Fruit fly (Drosophila melanogaster) whole organism, embryonic: Measurements from ENCODE around the gene CG5013.

Experiments used
- CG11398 ChIP-seq: fragments of 200-800 bp; sonication (Bioruptor generic); optimal IDR thresholded peaks from 2 replicates; lab custom pipeline; 2016; ENCODE audit warnings: missing biosample characterization, missing genetic modification characterization
- CG12769 ChIP-seq: fragments of 200-800 bp; sonication (Bioruptor generic); optimal IDR thresholded peaks from 2 replicates; lab custom pipeline; 2019; ENCODE audit warnings: missing biosample characterization, mild to moderate bottlenecking, missing genetic modification characterization, moderate library complexity
- CG14014 ChIP-seq: fragments of 200-800 bp; sonication (Bioruptor generic); IDR thresholded peaks from 2 replicates; pipeline ENCODE4 v1.3.6; 2022; ENCODE audit warnings: missing biosample characterization, missing genetic modification characterization
- CG14965 ChIP-seq: fragments of 200-800 bp; sonication (Bioruptor generic); optimal IDR thresholded peaks from 2 replicates; lab custom pipeline; 2016; ENCODE audit warnings: missing biosample characterization, missing genetic modification characterization, borderline replicate concordance
- CG15479 ChIP-seq: fragments of 200-800 bp; sonication (Bioruptor generic); optimal IDR thresholded peaks from 3 replicates; lab custom pipeline; 2019; ENCODE audit warnings: missing biosample characterization, mild to moderate bottlenecking, missing genetic modification characterization, moderate library complexity
- CG15514 ChIP-seq: fragments of 200-800 bp; sonication (Bioruptor generic); optimal IDR thresholded peaks from 3 replicates; lab custom pipeline; 2017; ENCODE audit warnings: missing biosample characterization, missing genetic modification characterization, mild to moderate bottlenecking, moderate library complexity, missing genetic modification reagents
- CG15601 ChIP-seq: fragments of 200-800 bp; sonication (Bioruptor generic); optimal IDR thresholded peaks from 3 replicates; lab custom pipeline; 2019; ENCODE audit warnings: missing biosample characterization, mild to moderate bottlenecking, missing genetic modification characterization, moderate library complexity
- CG16815 ChIP-seq: fragments of 200-800 bp; sonication (Bioruptor generic); optimal IDR thresholded peaks from 3 replicates; lab custom pipeline; 2017; ENCODE audit warnings: missing biosample characterization, mild to moderate bottlenecking, missing genetic modification characterization
- CG17186 ChIP-seq: fragments of 200-800 bp; sonication (Bioruptor generic); optimal IDR thresholded peaks from 3 replicates; lab custom pipeline; 2017; ENCODE audit warnings: missing biosample characterization, missing genetic modification reagents, missing genetic modification characterization
- CG17802 ChIP-seq: fragments of 200-800 bp; sonication (Bioruptor generic); optimal IDR thresholded peaks from 2 replicates; lab custom pipeline; 2018; ENCODE audit warnings: missing biosample characterization, mild to moderate bottlenecking, missing genetic modification characterization, moderate library complexity
- CG1832 ChIP-seq: fragments of 200-800 bp; sonication (Bioruptor generic); optimal IDR thresholded peaks from 2 replicates; lab custom pipeline; 2017; ENCODE audit warnings: missing biosample characterization, mild to moderate bottlenecking, missing genetic modification characterization, inconsistent platforms
- CG18619 ChIP-seq: fragments of 200-800 bp; sonication (Bioruptor generic); optimal IDR thresholded peaks from 3 replicates; lab custom pipeline; 2017; ENCODE audit warnings: missing biosample characterization, mild to moderate bottlenecking, missing genetic modification characterization
- CG30431 ChIP-seq: fragments of 200-800 bp; sonication (Bioruptor generic); optimal IDR thresholded peaks from 2 replicates; lab custom pipeline; 2017; ENCODE audit warnings: missing biosample characterization, missing genetic modification characterization
- CG3838 ChIP-seq: fragments of 200-800 bp; sonication (Bioruptor generic); optimal IDR thresholded peaks from 3 replicates; lab custom pipeline; 2016; ENCODE audit warnings: missing biosample characterization, missing genetic modification characterization
- CG7556 ChIP-seq: fragments of 200-800 bp; sonication (Bioruptor generic); optimal IDR thresholded peaks from 2 replicates; lab custom pipeline; 2017; ENCODE audit warnings: missing biosample characterization, mild to moderate bottlenecking, missing genetic modification characterization
- CG8290 ChIP-seq, 3 experiments: fragments of 200-800 bp; sonication (Bioruptor generic); optimal IDR thresholded peaks; 2 replicates each; lab custom pipeline; 2016 to 2019; ENCODE audit warnings: missing biosample characterization in 3 of 3, missing genetic modification characterization in 3 of 3, mild to moderate bottlenecking in 2 of 3, moderate library complexity in 1 of 3
- Dek ChIP-seq: fragments of 200-800 bp; sonication (Bioruptor generic); optimal IDR thresholded peaks from 3 replicates; lab custom pipeline; 2019; ENCODE audit warnings: missing biosample characterization, mild to moderate bottlenecking, missing genetic modification characterization, moderate library complexity
- Dref ChIP-seq: fragments of 200-800 bp; sonication (Bioruptor generic); IDR thresholded peaks from 2 replicates; pipeline ENCODE4 v1.3.6; 2022; ENCODE audit warnings: missing biosample characterization, missing genetic modification characterization
- E2f2 ChIP-seq: fragments of 200-800 bp; sonication (Bioruptor generic); IDR thresholded peaks from 2 replicates; pipeline ENCODE4 v1.3.6; 2022; ENCODE audit warnings: missing biosample characterization, missing genetic modification characterization
- ERR ChIP-seq: fragments of 200-800 bp; sonication (Bioruptor generic); optimal IDR thresholded peaks from 2 replicates; lab custom pipeline; 2016; ENCODE audit warnings: missing biosample characterization, missing genetic modification characterization
- Elba2 ChIP-seq: fragments of 200-800 bp; sonication (Bioruptor generic); optimal IDR thresholded peaks from 3 replicates; lab custom pipeline; 2016; ENCODE audit warnings: missing biosample characterization, missing genetic modification characterization
- Neu2 ChIP-seq: fragments of 200-800 bp; sonication (Bioruptor generic); optimal IDR thresholded peaks from 3 replicates; lab custom pipeline; 2016; ENCODE audit warnings: missing biosample characterization, missing genetic modification characterization, borderline replicate concordance
- Sry-δ ChIP-seq: fragments of 200-800 bp; sonication (Bioruptor generic); optimal IDR thresholded peaks from 2 replicates; lab custom pipeline; 2016; ENCODE audit warnings: missing biosample characterization, missing genetic modification characterization
- YL-1 ChIP-seq: fragments of 200-800 bp; sonication (Bioruptor generic); optimal IDR thresholded peaks from 3 replicates; lab custom pipeline; 2017; ENCODE audit warnings: missing biosample characterization, mild to moderate bottlenecking, missing genetic modification characterization
- ac ChIP-seq: fragments of 200-800 bp; sonication (Bioruptor generic); optimal IDR thresholded peaks from 3 replicates; lab custom pipeline; 2017; ENCODE audit warnings: missing biosample characterization, mild to moderate bottlenecking, missing genetic modification characterization
- al ChIP-seq: fragments of 200-800 bp; sonication (Bioruptor generic); IDR thresholded peaks from 2 replicates; pipeline ENCODE4 v1.3.6; 2022; ENCODE audit warnings: missing biosample characterization, missing genetic modification characterization
- ato ChIP-seq: fragments of 200-800 bp; sonication (Bioruptor generic); IDR thresholded peaks from 2 replicates; pipeline ENCODE4 v1.3.6; 2022; ENCODE audit warnings: missing biosample characterization, missing genetic modification characterization; ENCODE audit not compliant: partially characterized antibody
- bsh ChIP-seq, 2 experiments: fragments of 200-800 bp; sonication (Bioruptor generic); optimal IDR thresholded peaks; 2 replicates each; lab custom pipeline; 2017 to 2018; ENCODE audit warnings: mild to moderate bottlenecking in 2 of 2, missing biosample characterization in 2 of 2, missing genetic modification characterization in 2 of 2, moderate library complexity in 1 of 2
- crc ChIP-seq: fragments of 200-800 bp; sonication (Bioruptor generic); optimal IDR thresholded peaks from 2 replicates; lab custom pipeline; 2016; ENCODE audit warnings: missing biosample characterization, missing genetic modification characterization
- dmrt99B ChIP-seq: fragments of 200-800 bp; sonication (Bioruptor generic); optimal IDR thresholded peaks from 2 replicates; lab custom pipeline; 2018; ENCODE audit warnings: missing biosample characterization, mild to moderate bottlenecking, missing genetic modification characterization, moderate library complexity
- en ChIP-seq: fragments of 200-800 bp; sonication (Bioruptor generic); optimal IDR thresholded peaks from 2 replicates; lab custom pipeline; 2016; ENCODE audit warnings: missing biosample characterization, missing genetic modification characterization
- exex ChIP-seq: fragments of 200-800 bp; sonication (Bioruptor generic); optimal IDR thresholded peaks from 4 replicates; lab custom pipeline; 2018; ENCODE audit warnings: missing biosample characterization, mild to moderate bottlenecking, missing genetic modification characterization, moderate library complexity
- ind ChIP-seq: fragments of 200-800 bp; sonication (Bioruptor generic); optimal IDR thresholded peaks from 3 replicates; lab custom pipeline; 2016; ENCODE audit warnings: missing biosample characterization, missing genetic modification characterization
- jigr1 ChIP-seq: fragments of 200-800 bp; sonication (Bioruptor generic); IDR thresholded peaks from 3 replicates; pipeline ENCODE4 v1.3.6; 2022; ENCODE audit warnings: missing biosample characterization, missing genetic modification characterization
- jumu ChIP-seq: fragments of 200-800 bp; sonication (Bioruptor generic); optimal IDR thresholded peaks from 3 replicates; lab custom pipeline; 2016; ENCODE audit warnings: missing biosample characterization, missing genetic modification characterization
- kay ChIP-seq: fragments of 200-800 bp; sonication (Bioruptor generic); optimal IDR thresholded peaks from 2 replicates; lab custom pipeline; 2016; ENCODE audit warnings: missing biosample characterization, missing genetic modification characterization
- lola ChIP-seq, 3 experiments: fragments of >200 bp in 2 of 3; fragments of 200-800 bp in 1 of 3; sonication (Bioruptor generic) in 1 of 3; optimal IDR thresholded peaks; 2 replicates each; lab custom pipeline; 2017 to 2019; ENCODE audit warnings: missing biosample characterization in 3 of 3, missing genetic modification characterization in 3 of 3, mild to moderate bottlenecking in 1 of 3, moderate library complexity in 1 of 3
- mam ChIP-seq: fragments of 200-800 bp; sonication (Bioruptor generic); optimal IDR thresholded peaks from 3 replicates; lab custom pipeline; 2016; ENCODE audit warnings: missing biosample characterization, missing genetic modification characterization
- nau ChIP-seq: fragments of 200-800 bp; sonication (Bioruptor generic); optimal IDR thresholded peaks from 3 replicates; lab custom pipeline; 2017; ENCODE audit warnings: missing biosample characterization, mild to moderate bottlenecking, missing genetic modification characterization, missing genetic modification reagents
- pan ChIP-seq, 4 experiments: fragments of >200 bp in 3 of 4; fragments of 200-800 bp in 1 of 4; sonication (Bioruptor generic) in 1 of 4; optimal IDR thresholded peaks in 3 of 4; IDR thresholded peaks in 1 of 4; 2 replicates each; pipeline versions ENCODE4 v1.3.6 to Lab custom; 2017 to 2022; ENCODE audit warnings: missing biosample characterization in 2 of 4, missing genetic modification characterization in 2 of 4, mixed read lengths in 1 of 4
- rib ChIP-seq: fragments of 200-800 bp; sonication (Bioruptor generic); IDR thresholded peaks from 2 replicates; pipeline ENCODE4 v1.3.6; 2022; ENCODE audit warnings: missing biosample characterization, missing genetic modification characterization
- row ChIP-seq: fragments of 200-800 bp; sonication (Bioruptor generic); IDR thresholded peaks from 3 replicates; pipeline ENCODE4 v1.3.6; 2022; ENCODE audit warnings: missing biosample characterization, missing genetic modification characterization
- sc ChIP-seq, 3 experiments: fragments of >200 bp in 2 of 3; fragments of 200-800 bp in 1 of 3; sonication (Bioruptor generic) in 1 of 3; optimal IDR thresholded peaks; 2 replicates in 2 of 3; 3 replicates in 1 of 3; lab custom pipeline; 2017; ENCODE audit warnings: mild to moderate bottlenecking in 1 of 3, missing biosample characterization in 1 of 3, missing genetic modification characterization in 1 of 3, missing genetic modification reagents in 1 of 3
- sima ChIP-seq: fragments of 200-800 bp; sonication (Bioruptor generic); optimal IDR thresholded peaks from 2 replicates; lab custom pipeline; 2016; ENCODE audit warnings: missing biosample characterization, missing genetic modification characterization
- tio ChIP-seq: fragments of 200-800 bp; sonication (Bioruptor generic); optimal IDR thresholded peaks from 2 replicates; lab custom pipeline; 2017; ENCODE audit warnings: missing biosample characterization, missing genetic modification characterization, inconsistent platforms
- ttk ChIP-seq: fragments of 200-800 bp; sonication (Bioruptor generic); IDR thresholded peaks from 2 replicates; pipeline ENCODE4 v2.1.2; 2022; ENCODE audit warnings: missing biosample characterization, missing genetic modification characterization
- wdn ChIP-seq: fragments of 200-800 bp; sonication (Bioruptor generic); IDR thresholded peaks from 2 replicates; pipeline ENCODE4 v1.3.6; 2022; ENCODE audit warnings: missing biosample characterization, missing genetic modification characterization

CG5013 gene

DNA sequence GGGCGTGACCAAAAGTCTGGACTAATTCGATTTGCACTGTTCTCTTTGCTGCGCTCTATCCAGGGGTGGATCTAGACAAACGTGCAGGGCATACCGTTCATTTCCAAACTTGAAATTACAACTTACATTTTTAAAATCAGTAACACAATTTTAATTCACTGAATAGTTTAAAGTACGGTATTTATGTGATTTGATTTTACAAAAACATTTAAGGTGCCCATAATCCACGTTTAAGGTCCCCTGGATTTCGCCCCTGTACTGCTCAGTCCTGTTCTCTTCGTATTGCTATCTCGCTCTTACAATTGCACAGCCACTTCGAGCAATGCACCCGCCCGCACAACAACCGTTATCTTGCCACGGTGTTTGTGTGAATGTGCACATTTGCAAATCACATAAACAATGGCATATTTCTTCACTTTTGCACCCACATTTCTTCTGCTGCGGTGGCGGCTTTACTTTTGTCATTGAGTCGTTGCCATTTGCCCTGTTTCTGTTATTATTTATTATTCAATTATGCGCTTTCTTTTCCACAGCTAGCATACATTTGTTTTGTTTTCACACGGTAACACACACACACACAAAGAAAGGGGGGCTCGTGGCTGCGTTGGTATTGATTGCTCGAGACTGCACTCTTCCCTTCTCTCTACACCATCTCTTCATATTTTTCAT, 48.3 kb downstream of the CG5013 start (continued):
- TF ChIP-seq sc (optimal IDR thresholded peaks at IDR 0.05; lab: Kevin White, UChicago) (no peak), sc (GFP tag; optimal IDR thresholded peaks at IDR 0.05; lab: Kevin White, UChicago) (peak; percentile 58), CG14014 (GFP tag; lab: Robert Waterston, UW) (peak; percentile 55; the same call in 1 of the 2 replicates), sima (no peak), CG11398 (GFP tag; lab: Kevin White, UChicago) (peak; percentile 51), en (peak; percentile 57), CG14965 (GFP tag; lab: Kevin White, UChicago) (peak; percentile 28), CG8290 (GFP tag; optimal IDR thresholded peaks at IDR 0.05; lab: Kevin White, UChicago) (peak; percentile 56), CG8290 (tag; optimal IDR thresholded peaks at IDR 0.05; lab: Kevin White, UChicago) (peak in 1 of 2 experiments; percentile 83), ERR (GFP tag; lab: Kevin White, UChicago) (peak; percentile 32), Elba2 (GFP tag; lab: Kevin White, UChicago) (no peak), ac (GFP tag; lab: Kevin White, UChicago) (peak; percentile 60), CG15601 (tag; lab: Kevin White, UChicago) (peak; percentile 70), mam (GFP tag; lab: Kevin White, UChicago) (peak; percentile 68), CG3838 (GFP tag; lab: Kevin White, UChicago) (no peak), al (peak; percentile 38; the same call in 1 of the 2 replicates), CG16815 (peak; percentile 80), crc (peak; percentile 59), CG15514 (no peak), CG17186 (peak; percentile 40), jumu (GFP tag; lab: Kevin White, UChicago) (peak; percentile 72), nau (GFP tag; lab: Kevin White, UChicago) (no peak), CG18619 (peak; percentile 56), ato (GFP tag; lab: Robert Waterston, UW) (no peak), Dref (no peak), Dek (tag; lab: Kevin White, UChicago) (peak; percentile 6), CG17802 (tag; lab: Kevin White, UChicago) (peak; percentile 40), CG1832 (GFP tag; lab: Kevin White, UChicago) (peak; percentile 12), E2f2 (GFP tag; lab: Robert Waterston, UW) (0 out of 2 replicates have a peak, but pooled peaks have one; percentile 47), ttk (GFP tag; lab: Robert Waterston, UW) (peak; percentile 59; the same call in 1 of the 2 replicates), tio (GFP tag; lab: Kevin White, UChicago) (peak; percentile 20), wdn (GFP tag; lab: Robert Waterston, UW) (no peak), ind (GFP tag; lab: Kevin White, UChicago) (peak; percentile 75), CG7556 (GFP tag; lab: Kevin White, UChicago) (peak; percentile 53), Sry-δ (peak; percentile 38), rib (no peak), pan (optimal IDR thresholded peaks at IDR 0.05; lab: Kevin White, UChicago) (no peak), pan (GFP tag; optimal IDR thresholded peaks at IDR 0.05 in 1 of 2, IDR thresholded peaks at IDR 0.05 in 1 of 2) (peak in 1 of 2 experiments; percentile 75), CG30431 (GFP tag; lab: Kevin White, UChicago) (peak; percentile 73), dmrt99B (peak; percentile 85), exex (tag; lab: Kevin White, UChicago) (no peak), lola (GFP tag; optimal IDR thresholded peaks at IDR 0.05; lab: Kevin White, UChicago) (peak in 1 of 3 experiments; percentile 92), bsh (GFP tag; optimal IDR thresholded peaks at IDR 0.05; lab: Kevin White, UChicago) (peak; percentile 91 to 95), Neu2 (peak; percentile 32), CG15479 (peak; percentile 93), YL-1 (GFP tag; lab: Kevin White, UChicago) (no peak), jigr1 (GFP tag; lab: Robert Waterston, UW) (peak; percentile 75; the same call in 2 of the 3 replicates), kay (GFP tag; lab: Kevin White, UChicago) (peak; percentile 33), CG12769 (peak; percentile 79), row (GFP tag; lab: Robert Waterston, UW) (peak; percentile 89)
